Worm (Caenorhabditis elegans): ENCODE results near the gene hlh-31.

The hlh-31 gene

ce11 chrIV:16225747-16226146 is 31.7 kb upstream of the hlh-31 start, which contains the start of gene H25K10.4:
Gene H25K10.4, plus strand, starts transcription at chrIV:16226047.
- no peak for TF ChIP-seq ama-1 (optimal IDR thresholded peaks at IDR 0.05)
- TF ChIP-seq ceh-16 (tag; optimal IDR thresholded peaks at IDR 0.05), result no peak
- no peak for TF ChIP-seq jun-1 (tag; optimal IDR thresholded peaks at IDR 0.05)
- no peak for TF ChIP-seq lin-39 (tag; optimal IDR thresholded peaks at IDR 0.05)
- no peak for TF ChIP-seq fkh-10 (GFP tag; optimal IDR thresholded peaks at IDR 0.05)
- no peak for TF ChIP-seq ZK546.5 (tag; optimal IDR thresholded peaks at IDR 0.05)
- no peak for TF ChIP-seq nfya-1 (tag; optimal IDR thresholded peaks at IDR 0.05; ENCODE audit: insufficient read depth)

ce11 chrIV:16230464-16230863 is 27.0 kb upstream of the hlh-31 start:
- TF ChIP-seq lsy-12 (tag; optimal IDR thresholded peaks at IDR 0.05) (no peak), nhr-76 (tag; optimal IDR thresholded peaks at IDR 0.05) (no peak), nhr-28 (tag; optimal IDR thresholded peaks at IDR 0.05) (no peak), nhr-237 (tag; optimal IDR thresholded peaks at IDR 0.05) (no peak), skn-1 (tag; optimal IDR thresholded peaks at IDR 0.05) (no peak), ZK546.5 (tag; optimal IDR thresholded peaks at IDR 0.05) (no peak), eor-1 (tag; optimal IDR thresholded peaks at IDR 0.05) (no peak), elt-1 (tag; optimal IDR thresholded peaks at IDR 0.05) (no peak), ceh-9 (tag; optimal IDR thresholded peaks at IDR 0.05) (no peak), fkh-10 (GFP tag; optimal IDR thresholded peaks at IDR 0.05) (no peak), R02D3.7 (tag; optimal IDR thresholded peaks at IDR 0.05) (no peak)

ce11 chrIV:16233028-16233427 is 24.4 kb upstream of the hlh-31 start, which contains the start of the genes hpa-1 and irld-39:
Gene hpa-1, minus strand, starts transcription at chrIV:16233128.
Gene irld-39, plus strand, starts transcription at chrIV:16233148.
- no peak for TF ChIP-seq fkh-2 (tag; optimal IDR thresholded peaks at IDR 0.05)
- TF ChIP-seq snpc-4 (tag; optimal IDR thresholded peaks at IDR 0.05), result no peak
- TF ChIP-seq ama-1 (optimal IDR thresholded peaks at IDR 0.05), result no peak
- TF ChIP-seq sea-2 (GFP tag; optimal IDR thresholded peaks at IDR 0.05), result no peak
- no peak for TF ChIP-seq zag-1 (tag; optimal IDR thresholded peaks at IDR 0.05)
- no peak for TF ChIP-seq fos-1 (tag; optimal IDR thresholded peaks at IDR 0.05)
- no peak for TF ChIP-seq mml-1 (tag; optimal IDR thresholded peaks at IDR 0.05)
- TF ChIP-seq jun-1 (tag; optimal IDR thresholded peaks at IDR 0.05), result no peak
- TF ChIP-seq nhr-43 (tag; optimal IDR thresholded peaks at IDR 0.05; ENCODE audit: poor library complexity, severe bottlenecking), result no peak
- no peak for TF ChIP-seq fkh-10 (GFP tag; optimal IDR thresholded peaks at IDR 0.05)
- no peak for TF ChIP-seq mdl-1 (tag; optimal IDR thresholded peaks at IDR 0.05)
- no peak for TF ChIP-seq unc-62 (GFP tag; optimal IDR thresholded peaks at IDR 0.05)

- TF ChIP-seq egl-27 (tag; optimal IDR thresholded peaks at IDR 0.05) (no peak), lin-39 (tag; optimal IDR thresholded peaks at IDR 0.05) (no peak)
Observed at ce11 chrIV:16236827-16237226, 20.6 kb upstream of the hlh-31 start.

- no peak for TF ChIP-seq aly-2 (tag; optimal IDR thresholded peaks at IDR 0.05)
- TF ChIP-seq eor-1 (tag; optimal IDR thresholded peaks at IDR 0.05), result no peak
- no peak for TF ChIP-seq nhr-25 (tag; optimal IDR thresholded peaks at IDR 0.05)
- no peak for TF ChIP-seq nhr-77 (tag; optimal IDR thresholded peaks at IDR 0.05)
- TF ChIP-seq lin-39 (tag; optimal IDR thresholded peaks at IDR 0.05), result no peak
- TF ChIP-seq snpc-4 (tag; optimal IDR thresholded peaks at IDR 0.05), result no peak
- TF ChIP-seq elt-1 (tag; optimal IDR thresholded peaks at IDR 0.05), result no peak
- TF ChIP-seq pha-4 (tag; optimal IDR thresholded peaks at IDR 0.05), result no peak
- no peak for TF ChIP-seq ZK546.5 (tag; optimal IDR thresholded peaks at IDR 0.05)
- no peak for TF ChIP-seq fos-1 (tag; optimal IDR thresholded peaks at IDR 0.05)
- no peak for TF ChIP-seq mdl-1 (tag; optimal IDR thresholded peaks at IDR 0.05)
- no peak for TF ChIP-seq nhr-67 (tag; optimal IDR thresholded peaks at IDR 0.05)
- TF ChIP-seq skn-1 (tag; optimal IDR thresholded peaks at IDR 0.05), result no peak
- no peak for TF ChIP-seq nhr-11 (tag; optimal IDR thresholded peaks at IDR 0.05)
- TF ChIP-seq ztf-11 (tag; optimal IDR thresholded peaks at IDR 0.05), result no peak
Observed at ce11 chrIV:16238555-16238954, 18.9 kb upstream of the hlh-31 start, which contains the start of gene srw-61. Gene srw-61, minus strand, starts transcription at chrIV:16238655.

- TF ChIP-seq ZK546.5 (tag; optimal IDR thresholded peaks at IDR 0.05) (no peak), jun-1 (tag; optimal IDR thresholded peaks at IDR 0.05) (no peak), lsy-12 (tag; optimal IDR thresholded peaks at IDR 0.05) (no peak), skn-1 (tag; optimal IDR thresholded peaks at IDR 0.05) (no peak), unc-62 (GFP tag; optimal IDR thresholded peaks at IDR 0.05) (no peak), sea-2 (GFP tag; optimal IDR thresholded peaks at IDR 0.05) (no peak), daf-12 (tag; optimal IDR thresholded peaks at IDR 0.05) (no peak), egl-27 (tag; optimal IDR thresholded peaks at IDR 0.05) (no peak), unc-39 (tag; optimal IDR thresholded peaks at IDR 0.05) (no peak), nhr-12 (tag; optimal IDR thresholded peaks at IDR 0.05) (no peak), nhr-11 (tag; optimal IDR thresholded peaks at IDR 0.05) (no peak), ceh-82 (tag; optimal IDR thresholded peaks at IDR 0.05) (no peak), nhr-77 (tag; optimal IDR thresholded peaks at IDR 0.05) (no peak), lin-15B (tag; optimal IDR thresholded peaks at IDR 0.05) (no peak)
Observed at ce11 chrIV:16247131-16247530, 10.3 kb upstream of the hlh-31 start, which contains the start of gene F38C2.1. Gene F38C2.1, plus strand, starts transcription at chrIV:16247431.

Measured in whole organism, L3 larva.